Worm (Caenorhabditis elegans): ENCODE measurements around the gene htas-1.

ce11 chrIV:9654017-9654416 is 29.3 kb downstream of the htas-1 start, which contains the start of gene F58G6.7:
- TF ChIP-seq flt-1 (GFP tag; IDR thresholded peaks at IDR 0.05) (no peak), med-1 (GFP tag; optimal IDR thresholded peaks at IDR 0.05; ENCODE audit: insufficient read depth) (no peak)
